Fruit fly (Drosophila melanogaster) whole organism, embryonic: ENCODE results near the gene RtcB.
A peak's percentile ranks its signal among the peaks of the same experiment; 100 is the strongest.

Experiments
- Ada2b ChIP-seq: fragments of 200-800 bp; sonication (Bioruptor generic); IDR thresholded peaks from 2 replicates; pipeline ENCODE4 v1.3.6; 2022; ENCODE audit warnings: missing biosample characterization, missing genetic modification characterization
- Antp ChIP-seq: fragments of 200-800 bp; sonication (Bioruptor generic); optimal IDR thresholded peaks from 3 replicates; lab custom pipeline; 2016; ENCODE audit warnings: missing biosample characterization, missing genetic modification characterization
- Atf3 ChIP-seq: fragments of 200-800 bp; sonication (Bioruptor generic); optimal IDR thresholded peaks from 3 replicates; lab custom pipeline; 2016; ENCODE audit warnings: missing biosample characterization, missing genetic modification characterization
- BEAF-32 ChIP-seq: fragments of 200-800 bp; sonication (Bioruptor generic); optimal IDR thresholded peaks from 3 replicates; lab custom pipeline; 2017; ENCODE audit warnings: missing biosample characterization, missing genetic modification characterization, mild to moderate bottlenecking, moderate library complexity, missing genetic modification reagents
- CG11398 ChIP-seq: fragments of 200-800 bp; sonication (Bioruptor generic); optimal IDR thresholded peaks from 2 replicates; lab custom pipeline; 2016; ENCODE audit warnings: missing biosample characterization, missing genetic modification characterization
- CG11723 ChIP-seq: fragments of 200-800 bp; sonication (Bioruptor generic); optimal IDR thresholded peaks from 2 replicates; lab custom pipeline; 2017; ENCODE audit warnings: missing biosample characterization, mild to moderate bottlenecking, missing genetic modification characterization
- CG1233 ChIP-seq: fragments of 200-800 bp; sonication (Bioruptor generic); optimal IDR thresholded peaks from 4 replicates; lab custom pipeline; 2018; ENCODE audit warnings: missing biosample characterization, mild to moderate bottlenecking, missing genetic modification characterization
- CG13775 ChIP-seq: fragments of 200-800 bp; sonication (Bioruptor generic); optimal IDR thresholded peaks from 3 replicates; lab custom pipeline; 2017; ENCODE audit warnings: missing biosample characterization, mild to moderate bottlenecking, missing genetic modification characterization
- CG16813 ChIP-seq: fragments of 200-800 bp; sonication (Bioruptor generic); IDR thresholded peaks from 3 replicates; pipeline ENCODE4 v1.3.6; 2022; ENCODE audit warnings: missing biosample characterization, missing genetic modification characterization; ENCODE audit not compliant: partially characterized antibody
- CG1792 ChIP-seq: fragments of 200-800 bp; sonication (Bioruptor generic); optimal IDR thresholded peaks from 2 replicates; lab custom pipeline; 2016; ENCODE audit warnings: missing biosample characterization, missing genetic modification characterization
- CG18262 ChIP-seq: fragments of 200-800 bp; optimal IDR thresholded peaks from 3 replicates; lab custom pipeline; 2019; ENCODE audit warnings: missing biosample characterization, mild to moderate bottlenecking, missing genetic modification characterization, moderate library complexity
- CG2678 ChIP-seq: fragments of 200-800 bp; sonication (Bioruptor generic); optimal IDR thresholded peaks from 3 replicates; lab custom pipeline; 2019; ENCODE audit warnings: missing biosample characterization, mild to moderate bottlenecking, missing genetic modification characterization, moderate library complexity
- CG3065 ChIP-seq: fragments of 200-800 bp; sonication (Bioruptor generic); optimal IDR thresholded peaks from 2 replicates; lab custom pipeline; 2016; ENCODE audit warnings: missing biosample characterization, missing genetic modification characterization
- CG3163 ChIP-seq: fragments of 200-800 bp; sonication (Bioruptor generic); optimal IDR thresholded peaks from 3 replicates; lab custom pipeline; 2016; ENCODE audit warnings: missing biosample characterization, missing genetic modification characterization
- CG5245 ChIP-seq: fragments of 200-800 bp; sonication (Bioruptor generic); optimal IDR thresholded peaks from 3 replicates; lab custom pipeline; 2016; ENCODE audit warnings: missing biosample characterization, missing genetic modification characterization
- CG6175 ChIP-seq: fragments of 200-800 bp; sonication (Bioruptor generic); IDR thresholded peaks from 3 replicates; pipeline ENCODE4 v1.3.6; 2022; ENCODE audit warnings: missing biosample characterization, missing genetic modification characterization
- CG6683 ChIP-seq: fragments of 200-800 bp; sonication (Bioruptor generic); optimal IDR thresholded peaks from 2 replicates; lab custom pipeline; 2017; ENCODE audit warnings: missing biosample characterization, mild to moderate bottlenecking, missing genetic modification characterization, missing genetic modification reagents
- CG7963 ChIP-seq: fragments of 200-800 bp; sonication (Bioruptor generic); IDR thresholded peaks from 3 replicates; pipeline ENCODE4 v1.3.6; 2022; ENCODE audit warnings: missing biosample characterization, missing genetic modification characterization; ENCODE audit not compliant: partially characterized antibody
- CG9797 ChIP-seq: fragments of 200-800 bp; sonication (Bioruptor generic); optimal IDR thresholded peaks from 3 replicates; lab custom pipeline; 2018; ENCODE audit warnings: missing biosample characterization, mild to moderate bottlenecking, missing genetic modification characterization
- CTCF ChIP-seq: fragments of 200-800 bp; sonication (Bioruptor generic); optimal IDR thresholded peaks from 2 replicates; lab custom pipeline; 2017; ENCODE audit warnings: missing biosample characterization, mild to moderate bottlenecking, missing genetic modification characterization, moderate library complexity
- Dek ChIP-seq: fragments of 200-800 bp; sonication (Bioruptor generic); optimal IDR thresholded peaks from 3 replicates; lab custom pipeline; 2019; ENCODE audit warnings: missing biosample characterization, mild to moderate bottlenecking, missing genetic modification characterization, moderate library complexity
- Hmr ChIP-seq: fragments of 200-800 bp; sonication (Bioruptor generic); optimal IDR thresholded peaks from 3 replicates; lab custom pipeline; 2017; ENCODE audit warnings: mild to moderate bottlenecking, missing biosample characterization, missing genetic modification reagents, missing genetic modification characterization
- Hr3 ChIP-seq: fragments of 200-800 bp; sonication (Bioruptor generic); optimal IDR thresholded peaks from 3 replicates; lab custom pipeline; 2016; ENCODE audit warnings: missing biosample characterization, missing genetic modification characterization
- Hsf ChIP-seq: fragments of 200-800 bp; sonication (Bioruptor generic); optimal IDR thresholded peaks from 3 replicates; lab custom pipeline; 2016; ENCODE audit warnings: missing biosample characterization, missing genetic modification characterization
- Med ChIP-seq: fragments of 200-800 bp; sonication (Bioruptor generic); peaks from one replicate; lab custom pipeline; 2016; ENCODE audit warnings: missing biosample characterization, missing genetic modification characterization, mild to moderate bottlenecking, inconsistent platforms, moderate library complexity
- Rfx ChIP-seq: fragments of 200-800 bp; sonication (Bioruptor generic); IDR thresholded peaks from 2 replicates; pipeline ENCODE4 v1.3.6; 2022; ENCODE audit warnings: missing biosample characterization, missing genetic modification characterization
- ato ChIP-seq: fragments of 200-800 bp; sonication (Bioruptor generic); IDR thresholded peaks from 2 replicates; pipeline ENCODE4 v1.3.6; 2022; ENCODE audit warnings: missing biosample characterization, missing genetic modification characterization; ENCODE audit not compliant: partially characterized antibody
- bowl ChIP-seq: fragments of 200-800 bp; sonication (Bioruptor generic); IDR thresholded peaks from 2 replicates; pipeline ENCODE4 v1.3.6; 2022; ENCODE audit warnings: missing biosample characterization, missing genetic modification characterization
- chm ChIP-seq: fragments of 200-800 bp; sonication (Bioruptor generic); IDR thresholded peaks from 2 replicates; pipeline ENCODE4 v1.3.6; 2022; ENCODE audit warnings: missing biosample characterization, missing genetic modification characterization
- dati ChIP-seq: fragments of 200-800 bp; sonication (Bioruptor generic); IDR thresholded peaks from 2 replicates; pipeline ENCODE4 v1.3.6; 2022; ENCODE audit warnings: missing biosample characterization, missing genetic modification characterization
- dysf ChIP-seq: fragments of 200-800 bp; sonication (Bioruptor generic); IDR thresholded peaks from 3 replicates; pipeline ENCODE4 v1.3.6; 2022; ENCODE audit warnings: missing biosample characterization, missing genetic modification characterization
- emc ChIP-seq: fragments of 200-800 bp; sonication (Bioruptor generic); optimal IDR thresholded peaks from 2 replicates; lab custom pipeline; 2016; ENCODE audit warnings: missing biosample characterization, missing genetic modification characterization
- ems ChIP-seq: fragments of 200-800 bp; sonication (Bioruptor generic); optimal IDR thresholded peaks from 3 replicates; lab custom pipeline; 2016; ENCODE audit warnings: missing biosample characterization, missing genetic modification characterization
- eyg ChIP-seq: fragments of 200-800 bp; sonication (Bioruptor generic); optimal IDR thresholded peaks from 3 replicates; lab custom pipeline; 2016; ENCODE audit warnings: missing biosample characterization, missing genetic modification characterization
- ftz-f1 ChIP-seq: fragments of 200-800 bp; sonication (Bioruptor generic); optimal IDR thresholded peaks from 2 replicates; lab custom pipeline; 2016; ENCODE audit warnings: missing biosample characterization, missing genetic modification characterization
- gfzf ChIP-seq: fragments of 200-800 bp; sonication (Bioruptor generic); optimal IDR thresholded peaks from 2 replicates; lab custom pipeline; 2016; ENCODE audit warnings: missing biosample characterization, mild to moderate bottlenecking, missing genetic modification characterization, moderate library complexity
- h ChIP-seq: fragments of >200 bp; optimal IDR thresholded peaks from 2 replicates; lab custom pipeline; 2017
- jigr1 ChIP-seq: fragments of 200-800 bp; sonication (Bioruptor generic); IDR thresholded peaks from 3 replicates; pipeline ENCODE4 v1.3.6; 2022; ENCODE audit warnings: missing biosample characterization, missing genetic modification characterization
- jing ChIP-seq: fragments of 200-800 bp; sonication (Bioruptor generic); optimal IDR thresholded peaks from 2 replicates; lab custom pipeline; 2018; ENCODE audit warnings: missing biosample characterization, mild to moderate bottlenecking, missing genetic modification characterization
- lab ChIP-seq: fragments of 200-800 bp; sonication (Bioruptor generic); optimal IDR thresholded peaks from 3 replicates; lab custom pipeline; 2017; ENCODE audit warnings: missing biosample characterization, missing genetic modification characterization, mild to moderate bottlenecking, moderate library complexity, missing genetic modification reagents
- lola ChIP-seq, 3 experiments: fragments of >200 bp in 2 of 3; fragments of 200-800 bp in 1 of 3; sonication (Bioruptor generic) in 1 of 3; optimal IDR thresholded peaks; 2 replicates each; lab custom pipeline; 2017 to 2019; ENCODE audit warnings: missing biosample characterization in 3 of 3, missing genetic modification characterization in 3 of 3, mild to moderate bottlenecking in 1 of 3, moderate library complexity in 1 of 3
- pnt ChIP-seq: fragments of 200-800 bp; sonication (Bioruptor generic); optimal IDR thresholded peaks from 3 replicates; lab custom pipeline; 2016; ENCODE audit warnings: missing biosample characterization, missing genetic modification characterization
- scrt ChIP-seq: fragments of 200-800 bp; sonication (Bioruptor generic); optimal IDR thresholded peaks from 2 replicates; lab custom pipeline; 2018; ENCODE audit warnings: missing biosample characterization, mild to moderate bottlenecking, missing genetic modification characterization, moderate library complexity
- sima ChIP-seq: fragments of 200-800 bp; sonication (Bioruptor generic); optimal IDR thresholded peaks from 2 replicates; lab custom pipeline; 2016; ENCODE audit warnings: missing biosample characterization, missing genetic modification characterization
- slp2 ChIP-seq: fragments of 200-800 bp; sonication (Bioruptor generic); optimal IDR thresholded peaks from 2 replicates; lab custom pipeline; 2016; ENCODE audit warnings: missing biosample characterization, missing genetic modification characterization
- stwl ChIP-seq: fragments of 200-800 bp; sonication (Bioruptor generic); optimal IDR thresholded peaks from 3 replicates; lab custom pipeline; 2018; ENCODE audit warnings: missing biosample characterization, mild to moderate bottlenecking, missing genetic modification characterization, moderate library complexity
- sug ChIP-seq: fragments of 200-800 bp; optimal IDR thresholded peaks from 2 replicates; lab custom pipeline; 2019; ENCODE audit warnings: missing biosample characterization, mild to moderate bottlenecking, missing genetic modification characterization, moderate library complexity
- tup ChIP-seq: fragments of 200-800 bp; sonication (Bioruptor generic); optimal IDR thresholded peaks from 2 replicates; lab custom pipeline; 2016; ENCODE audit warnings: missing biosample characterization, mild to moderate bottlenecking, missing genetic modification characterization, moderate library complexity
- wek ChIP-seq: fragments of 200-800 bp; sonication (Bioruptor generic); optimal IDR thresholded peaks from 3 replicates; lab custom pipeline; 2018; ENCODE audit warnings: missing biosample characterization, mild to moderate bottlenecking, missing genetic modification characterization, moderate library complexity
- z ChIP-seq: fragments of 200-800 bp; sonication (Bioruptor generic); IDR thresholded peaks from 3 replicates; pipeline ENCODE4 v1.3.6; 2022; ENCODE audit warnings: missing biosample characterization, missing genetic modification characterization
- zen ChIP-seq: fragments of 200-800 bp; sonication (Bioruptor generic); optimal IDR thresholded peaks from 3 replicates; lab custom pipeline; 2018; ENCODE audit warnings: missing biosample characterization, mild to moderate bottlenecking, missing genetic modification characterization, moderate library complexity

Gene RtcB

dm6 chr2L:19425765-19426329, 4.6 kb upstream of the RtcB start (continued):
- TF ChIP-seq CG5245: peak; percentile 55
- no peak for TF ChIP-seq CG3065
- peak; percentile 66 for TF ChIP-seq CG13775 (GFP tag; lab: Kevin White, UChicago)
- peak; percentile 58; the same call in 1 of the 3 replicates for TF ChIP-seq z (GFP tag; lab: Robert Waterston, UW)
- TF ChIP-seq eyg: no peak
- peak; percentile 86 for TF ChIP-seq Rfx (GFP tag; lab: Robert Waterston, UW)
- no peak for TF ChIP-seq CG11398 (GFP tag; lab: Kevin White, UChicago)
- TF ChIP-seq slp2: peak; percentile 47
- TF ChIP-seq h (lab: Kevin White, UChicago): no peak
- TF ChIP-seq BEAF-32: no peak
- peak; percentile 49 for TF ChIP-seq CG11723 (GFP tag; lab: Kevin White, UChicago)
- TF ChIP-seq CG1233 (GFP tag; lab: Kevin White, UChicago): peak; percentile 53
- TF ChIP-seq CG6683 (GFP tag; lab: Kevin White, UChicago): no peak
- no peak for TF ChIP-seq wek
- peak; percentile 68 for TF ChIP-seq Hsf (GFP tag; lab: Kevin White, UChicago)
- peak; percentile 48 for TF ChIP-seq sug (tag; lab: Kevin White, UChicago)
- peak; percentile 80 for TF ChIP-seq CG18262 (tag; lab: Kevin White, UChicago)
- no peak for TF ChIP-seq CG16813
- TF ChIP-seq CG2678 (tag; lab: Kevin White, UChicago): peak; percentile 84
- no peak for TF ChIP-seq chm (GFP tag; lab: Robert Waterston, UW)
- TF ChIP-seq CG1792 (GFP tag; lab: Kevin White, UChicago): no peak
- TF ChIP-seq CG6175: 0 out of 3 replicates have a peak, but pooled peaks have one; percentile 12
- TF ChIP-seq CTCF (GFP tag; lab: Kevin White, UChicago): peak; percentile 93
- no peak for TF ChIP-seq CG7963 (GFP tag; lab: Robert Waterston, UW)
- TF ChIP-seq dati (GFP tag; lab: Robert Waterston, UW): no peak
- peak; percentile 69 for TF ChIP-seq Hmr (GFP tag; lab: Kevin White, UChicago)
- peak; percentile 82 for TF ChIP-seq dysf (GFP tag; lab: Robert Waterston, UW)
- peak; percentile 55 for TF ChIP-seq Hr3
- TF ChIP-seq CG3163 (GFP tag; lab: Kevin White, UChicago): no peak
- TF ChIP-seq lola (GFP tag; optimal IDR thresholded peaks at IDR 0.05; lab: Kevin White, UChicago): peak in 1 of 3 experiments; percentile 62
- TF ChIP-seq lab (GFP tag; lab: Kevin White, UChicago): peak; percentile 86
- TF ChIP-seq zen (tag; lab: Kevin White, UChicago): peak; percentile 80
- no peak for TF ChIP-seq jigr1 (GFP tag; lab: Robert Waterston, UW)
- peak; percentile 64 for TF ChIP-seq Antp
- peak; percentile 55 for TF ChIP-seq pnt (GFP tag; lab: Kevin White, UChicago)
- TF ChIP-seq stwl (tag; lab: Kevin White, UChicago): peak; percentile 15
- TF ChIP-seq ftz-f1 (GFP tag; lab: Kevin White, UChicago): peak; percentile 91
- TF ChIP-seq ems (GFP tag; lab: Kevin White, UChicago): no peak
- TF ChIP-seq tup (GFP tag; lab: Kevin White, UChicago): no peak
- TF ChIP-seq sima: no peak
- peak; percentile 62 for TF ChIP-seq Dek (tag; lab: Kevin White, UChicago)
- TF ChIP-seq gfzf: no peak
- peak; percentile 92 for TF ChIP-seq Med (GFP tag; lab: Kevin White, UChicago)
- peak; percentile 25 for TF ChIP-seq Atf3 (GFP tag; lab: Kevin White, UChicago)
- no peak for TF ChIP-seq CG9797 (GFP tag; lab: Kevin White, UChicago)
- TF ChIP-seq ato (GFP tag; lab: Robert Waterston, UW): no peak
- peak; percentile 74 for TF ChIP-seq Ada2b (GFP tag; lab: Robert Waterston, UW)
- TF ChIP-seq emc (GFP tag; lab: Kevin White, UChicago): no peak
- TF ChIP-seq jing: peak; percentile 9
- no peak for TF ChIP-seq bowl
- peak; percentile 53 for TF ChIP-seq scrt
